Worm (Caenorhabditis elegans): ENCODE data around the gene F54D5.24.

DNA sequence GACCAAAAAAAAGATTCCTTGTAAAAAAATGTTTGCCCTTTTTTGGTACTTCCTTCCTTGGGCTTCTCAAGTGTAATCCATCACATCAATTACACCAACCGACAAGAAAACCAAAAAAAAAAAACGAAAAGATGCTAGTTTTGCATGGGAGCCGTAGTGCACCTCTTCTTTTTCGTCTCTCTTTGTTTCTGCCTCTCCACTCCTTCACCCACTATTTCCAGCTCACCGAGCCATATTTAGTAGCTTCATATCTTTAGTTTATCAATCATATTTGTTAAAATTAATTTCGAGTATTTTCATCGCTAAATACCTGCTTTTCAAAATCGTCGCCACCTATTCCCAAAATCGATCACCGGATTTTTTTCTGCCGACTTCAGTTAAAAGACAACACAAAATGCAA, 45.0 kb downstream of the F54D5.24 start, which contains the start of gene F07A11.4:
- no peak for TF ChIP-seq ama-1 (optimal IDR thresholded peaks at IDR 0.05)
- no peak for TF ChIP-seq ceh-28 (tag; optimal IDR thresholded peaks at IDR 0.05)
- TF ChIP-seq daf-12 (tag; optimal IDR thresholded peaks at IDR 0.05): no peak
- no peak for TF ChIP-seq egl-27 (tag; optimal IDR thresholded peaks at IDR 0.05)
- TF ChIP-seq snpc-4 (tag; optimal IDR thresholded peaks at IDR 0.05): no peak
